Worm (Caenorhabditis elegans) whole organism, L2 larva: Measurements from ENCODE around the gene C54F6.18.

Experiments
- lin-13 ChIP-seq: fragments of 150-350 bp; optimal IDR thresholded peaks from 2 replicates; lab custom pipeline; 2014; ENCODE audit warnings: missing biosample characterization, missing genetic modification reagents, missing genetic modification characterization
- sem-4 ChIP-seq: fragments of 150-350 bp; optimal IDR thresholded peaks from 2 replicates; lab custom pipeline; 2014; ENCODE audit warnings: missing biosample characterization, missing genetic modification reagents, missing genetic modification characterization

C54F6.18 gene

DNA sequence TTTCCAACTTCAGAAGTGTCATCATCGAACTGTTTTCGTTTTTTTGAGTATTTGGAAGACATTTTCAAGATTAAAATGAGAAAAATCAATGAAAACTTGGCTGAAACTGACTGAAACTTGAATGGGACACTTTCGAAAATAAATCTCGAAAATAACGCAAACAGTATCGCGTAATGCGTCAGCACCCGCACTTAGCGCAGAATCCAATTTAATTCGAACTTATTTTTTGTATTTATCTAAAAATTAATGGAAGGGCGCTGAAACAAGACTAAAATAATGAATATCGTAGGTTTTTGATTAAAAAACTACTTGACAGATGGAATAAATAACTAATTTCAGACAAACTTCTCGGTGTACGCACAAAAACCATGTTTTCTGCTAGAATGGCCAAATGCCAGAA is 49.8 kb downstream of the C54F6.18 start, which contains the start of the genes snu-66 and ints-9 (continued):
- TF ChIP-seq sem-4 (tag; lab: Kevin White, UChicago) (peak; percentile 16), lin-13 (GFP tag; lab: Kevin White, UChicago) (peak; percentile 40)
